Worm (Caenorhabditis elegans): ENCODE results near the gene F49C12.2.

The F49C12.2 gene

ce11 chrIV:9268916-9269315 lies 30.1 kb downstream of the F49C12.2 start (continued):
- TF ChIP-seq unc-3 (GFP tag; conservative IDR thresholded peaks at IDR 0.05) (no peak), unc-3 (tag; optimal IDR thresholded peaks at IDR 0.05) (no peak), pax-1 (tag; optimal IDR thresholded peaks at IDR 0.05) (no peak), unc-42 (tag; optimal IDR thresholded peaks at IDR 0.05) (no peak), eyg-1 (tag; optimal IDR thresholded peaks at IDR 0.05) (peak; percentile 59), ztf-16 (tag; optimal IDR thresholded peaks at IDR 0.05) (no peak), ama-1 (optimal IDR thresholded peaks at IDR 0.05) (no peak), gmeb-2 (tag; optimal IDR thresholded peaks at IDR 0.05) (no peak), dmd-4 (tag; optimal IDR thresholded peaks at IDR 0.05; ENCODE audit: borderline replicate concordance) (no peak), C08G9.2 (tag; optimal IDR thresholded peaks at IDR 0.05) (peak; percentile 52), hlh-8 (tag; optimal IDR thresholded peaks at IDR 0.05) (no peak), ceh-24 (tag; optimal IDR thresholded peaks at IDR 0.05) (no peak), T23F11.4 (GFP tag; optimal IDR thresholded peaks at IDR 0.05) (peak; percentile 19), elt-2 (tag; optimal IDR thresholded peaks at IDR 0.05) (peak; percentile 34), che-1 (tag; optimal IDR thresholded peaks at IDR 0.05) (no peak), Y22D7AL.16 (tag; optimal IDR thresholded peaks at IDR 0.05) (no peak), hlh-15 (tag; optimal IDR thresholded peaks at IDR 0.05) (no peak), tbx-2 (tag; optimal IDR thresholded peaks at IDR 0.05) (peak; percentile 68), rnt-1 (tag; optimal IDR thresholded peaks at IDR 0.05) (peak; percentile 1), ahr-1 (tag; optimal IDR thresholded peaks at IDR 0.05) (no peak), pag-3 (tag; optimal IDR thresholded peaks at IDR 0.05; ENCODE audit: borderline replicate concordance) (no peak)

- TF ChIP-seq odd-2 (tag; optimal IDR thresholded peaks at IDR 0.05), result no peak
- TF ChIP-seq tbx-2 (tag; optimal IDR thresholded peaks at IDR 0.05), result peak; percentile 74
- no peak for TF ChIP-seq lim-6 (tag; optimal IDR thresholded peaks at IDR 0.05)
- peak; percentile 16 for TF ChIP-seq nfya-1 (tag; optimal IDR thresholded peaks at IDR 0.05)
- no peak for TF ChIP-seq T23F11.4 (GFP tag; optimal IDR thresholded peaks at IDR 0.05)
- TF ChIP-seq ref-2 (tag; optimal IDR thresholded peaks at IDR 0.05), result peak; percentile 72
- no peak for TF ChIP-seq che-1 (tag; optimal IDR thresholded peaks at IDR 0.05)
- TF ChIP-seq dmd-4 (tag; optimal IDR thresholded peaks at IDR 0.05; ENCODE audit: borderline replicate concordance), result no peak
Observed at ce11 chrIV:9267581-9267980, 31.5 kb downstream of the F49C12.2 start.

ce11 chrIV:9266464-9266863 lies 32.6 kb downstream of the F49C12.2 start, which contains the start of gene Y11D7A.19:
TSS of gene Y11D7A.19 (minus strand) at chrIV:9266564.
- TF ChIP-seq ceh-22 (tag; optimal IDR thresholded peaks at IDR 0.05) (no peak), ceh-9 (tag; optimal IDR thresholded peaks at IDR 0.05) (no peak), ceh-31 (tag; optimal IDR thresholded peaks at IDR 0.05) (no peak), C08G9.2 (tag; optimal IDR thresholded peaks at IDR 0.05) (no peak), zip-5 (tag; optimal IDR thresholded peaks at IDR 0.05) (no peak), fkh-10 (GFP tag; optimal IDR thresholded peaks at IDR 0.05) (no peak), ceh-45 (GFP tag; IDR thresholded peaks at IDR 0.05) (no peak), hlh-13 (GFP tag; optimal IDR thresholded peaks at IDR 0.05) (no peak), pha-2 (tag; optimal IDR thresholded peaks at IDR 0.05) (no peak), hlh-15 (tag; optimal IDR thresholded peaks at IDR 0.05) (no peak), syd-9 (tag; optimal IDR thresholded peaks at IDR 0.05) (no peak), nhr-11 (tag; optimal IDR thresholded peaks at IDR 0.05) (no peak)

- no peak for TF ChIP-seq pha-4 (tag; optimal IDR thresholded peaks at IDR 0.05)
- no peak for TF ChIP-seq pat-9 (tag; optimal IDR thresholded peaks at IDR 0.05)
- TF ChIP-seq ahr-1 (tag; optimal IDR thresholded peaks at IDR 0.05), result no peak
Observed at ce11 chrIV:9264513-9264912, 34.5 kb downstream of the F49C12.2 start.
